Fruit fly (Drosophila melanogaster): ENCODE measurements around the gene eIF5B.

eIF5B gene

DNA sequence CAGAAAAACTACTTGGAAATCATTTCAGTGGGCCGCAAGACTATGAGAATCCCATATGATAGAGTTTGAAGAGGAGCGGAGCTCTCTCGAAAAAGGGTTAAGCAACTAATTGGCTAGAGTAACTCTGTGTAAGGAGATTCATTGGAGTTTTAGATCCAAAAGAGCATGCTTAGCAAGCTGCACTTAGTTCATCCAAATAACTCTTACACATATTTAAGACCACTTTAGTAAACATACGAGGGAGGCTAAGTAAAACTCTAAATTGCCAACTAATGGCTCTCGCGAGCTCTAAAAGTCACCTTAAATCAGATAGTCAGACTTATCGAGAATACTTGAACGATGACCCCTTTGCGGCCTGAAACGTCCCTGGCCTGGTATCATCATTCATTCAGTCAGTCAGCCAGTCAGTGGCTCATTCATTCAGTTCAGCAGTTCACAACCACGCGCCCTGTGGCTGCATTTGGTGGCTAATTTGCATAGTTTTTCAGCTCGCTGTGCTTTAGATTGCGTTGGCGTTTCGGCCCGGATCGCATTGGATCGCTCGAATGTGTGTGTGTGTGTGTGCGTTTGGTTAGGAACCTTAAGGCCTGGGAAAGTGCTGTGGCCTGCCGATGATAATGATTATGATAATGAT lies 5.7 kb downstream of the eIF5B start (continued):
- TF ChIP-seq CG6765 (GFP tag; optimal IDR thresholded peaks at IDR 0.05) (no peak), Sry-β (GFP tag; optimal IDR thresholded peaks at IDR 0.05) (no peak), bab2 (GFP tag; optimal IDR thresholded peaks at IDR 0.05) (no peak), mirr (GFP tag; optimal IDR thresholded peaks at IDR 0.05) (no peak), CG17328 (GFP tag; IDR thresholded peaks at IDR 0.05) (no peak), CG14667 (GFP tag; IDR thresholded peaks at IDR 0.05) (peak; percentile 53), CG11560 (tag; IDR thresholded peaks at IDR 0.05) (peak; percentile 12; the same call in 1 of the 3 replicates), CoRest (tag; optimal IDR thresholded peaks at IDR 0.05) (peak; percentile 38), Trl (optimal IDR thresholded peaks at IDR 0.05) (no peak), Trl (GFP tag; optimal IDR thresholded peaks at IDR 0.05) (peak; percentile 29), dpn (GFP tag; optimal IDR thresholded peaks at IDR 0.05) (peak in 1 of 2 experiments; percentile 15), CG15601 (tag; optimal IDR thresholded peaks at IDR 0.05) (no peak), phol (tag; optimal IDR thresholded peaks at IDR 0.05) (peak; percentile 45), CG12769 (tag; optimal IDR thresholded peaks at IDR 0.05) (peak; percentile 48), vvl (GFP tag; IDR thresholded peaks at IDR 0.05) (peak; percentile 71; the same call in 1 of the 2 replicates), Chrac-16 (GFP tag; optimal IDR thresholded peaks at IDR 0.05) (no peak), ttk (GFP tag; IDR thresholded peaks at IDR 0.05) (0 out of 2 replicates have a peak, but pooled peaks have one; percentile 25), CG8478 (optimal IDR thresholded peaks at IDR 0.05) (no peak), ara (GFP tag; IDR thresholded peaks at IDR 0.05) (peak; percentile 15; the same call in 1 of the 2 replicates), CG18476 (GFP tag; optimal IDR thresholded peaks at IDR 0.05) (no peak), Nf-YC (tag; optimal IDR thresholded peaks at IDR 0.05) (peak; percentile 3), Pdp1 (GFP tag; optimal IDR thresholded peaks at IDR 0.05) (peak in 1 of 2 experiments; percentile 23), nerfin-2 (GFP tag; IDR thresholded peaks at IDR 0.05; ENCODE audit: partially characterized antibody) (no peak), dmrt99B (tag; optimal IDR thresholded peaks at IDR 0.05) (peak; percentile 67), sug (tag; optimal IDR thresholded peaks at IDR 0.05) (peak; percentile 2), tio (GFP tag; optimal IDR thresholded peaks at IDR 0.05) (peak; percentile 4), dan (GFP tag; IDR thresholded peaks at IDR 0.05) (no peak), eve (GFP tag; optimal IDR thresholded peaks at IDR 0.05) (no peak), Nf-YA (GFP tag; IDR thresholded peaks at IDR 0.05) (no peak), zfh1 (GFP tag; IDR thresholded peaks at IDR 0.05) (0 out of 3 replicates have a peak, but pooled peaks have one; percentile 16), ac (GFP tag; optimal IDR thresholded peaks at IDR 0.05) (no peak), Opbp (GFP tag; IDR thresholded peaks at IDR 0.05; ENCODE audit: partially characterized antibody) (0 out of 3 replicates have a peak, but pooled peaks have one; percentile 4), CG12942 (GFP tag; optimal IDR thresholded peaks at IDR 0.05) (no peak), slp2 (GFP tag; optimal IDR thresholded peaks at IDR 0.05) (no peak), CG3726 (GFP tag; IDR thresholded peaks at IDR 0.05) (no peak), Oaz (GFP tag; IDR thresholded peaks at IDR 0.05) (no peak), peb (GFP tag; IDR thresholded peaks at IDR 0.05) (peak; percentile 27; the same call in 1 of the 2 replicates), sisA (GFP tag; IDR thresholded peaks at IDR 0.05) (peak; percentile 76), Antp (GFP tag; optimal IDR thresholded peaks at IDR 0.05) (peak; percentile 13), CG17802 (tag; optimal IDR thresholded peaks at IDR 0.05) (no peak), CG2120 (GFP tag; optimal IDR thresholded peaks at IDR 0.05) (no peak), CG31365 (tag; optimal IDR thresholded peaks at IDR 0.05) (no peak), dimm (GFP tag; IDR thresholded peaks at IDR 0.05) (0 out of 2 replicates have a peak, but pooled peaks have one; percentile 30), CG30020 (tag; optimal IDR thresholded peaks at IDR 0.05) (no peak), az2 (GFP tag; optimal IDR thresholded peaks at IDR 0.05) (no peak), Nf-YB (GFP tag; optimal IDR thresholded peaks at IDR 0.05) (no peak), CG15514 (GFP tag; optimal IDR thresholded peaks at IDR 0.05) (no peak), toy (GFP tag; IDR thresholded peaks at IDR 0.05) (no peak), Usf (GFP tag; optimal IDR thresholded peaks at IDR 0.05) (no peak), E2f1 (GFP tag; IDR thresholded peaks at IDR 0.05) (no peak; the same call in 1 of the 2 replicates), ATbp (GFP tag; optimal IDR thresholded peaks at IDR 0.05) (no peak)
